Worm (Caenorhabditis elegans): ENCODE results near the gene srt-31.

Gene srt-31

ce11 chrV:477664-478212 lies 5.0 kb downstream of the srt-31 start, which contains the start of gene nhr-55:
TSS of gene nhr-55 (plus strand) at chrV:478162.
- TF ChIP-seq nhr-2 (tag; optimal IDR thresholded peaks at IDR 0.05), result no peak
- no peak for TF ChIP-seq nhr-28 (tag; optimal IDR thresholded peaks at IDR 0.05)
- TF ChIP-seq ceh-83 (GFP tag; optimal IDR thresholded peaks at IDR 0.05), result no peak
- TF ChIP-seq nhr-12 (tag; optimal IDR thresholded peaks at IDR 0.05), result no peak
- no peak for TF ChIP-seq lsy-2 (tag; optimal IDR thresholded peaks at IDR 0.05)
- TF ChIP-seq mls-2 (tag; optimal IDR thresholded peaks at IDR 0.05), result no peak
- no peak for TF ChIP-seq unc-62 (GFP tag; optimal IDR thresholded peaks at IDR 0.05)
- TF ChIP-seq cnd-1 (tag; optimal IDR thresholded peaks at IDR 0.05), result no peak
- no peak for TF ChIP-seq nhr-237 (tag; optimal IDR thresholded peaks at IDR 0.05)

- TF ChIP-seq unc-120 (tag; optimal IDR thresholded peaks at IDR 0.05; ENCODE audit: poor library complexity, severe bottlenecking) (no peak), M03D4.4 (tag; optimal IDR thresholded peaks at IDR 0.05) (no peak), ceh-83 (GFP tag; optimal IDR thresholded peaks at IDR 0.05) (no peak), nhr-76 (tag; optimal IDR thresholded peaks at IDR 0.05) (no peak), sem-2 (GFP tag; optimal IDR thresholded peaks at IDR 0.05) (no peak), unc-62 (GFP tag; optimal IDR thresholded peaks at IDR 0.05) (no peak), lsy-2 (tag; optimal IDR thresholded peaks at IDR 0.05) (no peak), ztf-11 (tag; optimal IDR thresholded peaks at IDR 0.05) (no peak), mls-2 (tag; optimal IDR thresholded peaks at IDR 0.05) (no peak), blmp-1 (tag; optimal IDR thresholded peaks at IDR 0.05) (no peak), elt-1 (tag; optimal IDR thresholded peaks at IDR 0.05; ENCODE audit: borderline replicate concordance, insufficient read depth) (no peak), nhr-237 (tag; optimal IDR thresholded peaks at IDR 0.05) (no peak), nhr-12 (tag; optimal IDR thresholded peaks at IDR 0.05) (no peak), elt-3 (tag; optimal IDR thresholded peaks at IDR 0.05) (no peak), snpc-4 (tag; optimal IDR thresholded peaks at IDR 0.05) (no peak), ceh-43 (GFP tag; optimal IDR thresholded peaks at IDR 0.05) (no peak)
Observed at ce11 chrV:479046-479445, 6.4 kb downstream of the srt-31 start.

- no peak for TF ChIP-seq elt-1 (tag; optimal IDR thresholded peaks at IDR 0.05; ENCODE audit: borderline replicate concordance, insufficient read depth)
- TF ChIP-seq snpc-4 (tag; optimal IDR thresholded peaks at IDR 0.05), result no peak
- no peak for TF ChIP-seq nhr-76 (tag; optimal IDR thresholded peaks at IDR 0.05)
- TF ChIP-seq unc-62 (GFP tag; optimal IDR thresholded peaks at IDR 0.05), result no peak
- TF ChIP-seq ztf-11 (tag; optimal IDR thresholded peaks at IDR 0.05), result no peak
- TF ChIP-seq nhr-12 (tag; optimal IDR thresholded peaks at IDR 0.05), result no peak
- TF ChIP-seq ces-1 (GFP tag; optimal IDR thresholded peaks at IDR 0.05), result no peak
- TF ChIP-seq ham-2 (GFP tag; optimal IDR thresholded peaks at IDR 0.05), result no peak
- TF ChIP-seq lsy-2 (tag; optimal IDR thresholded peaks at IDR 0.05), result no peak
Observed at ce11 chrV:482860-483259, 10.2 kb downstream of the srt-31 start.

ce11 chrV:483289-483795 lies 10.7 kb downstream of the srt-31 start, which contains the start of gene nhr-130:
TSS of gene nhr-130 (minus strand) at chrV:483339.
- TF ChIP-seq sptf-1 (tag; optimal IDR thresholded peaks at IDR 0.05), result no peak
- TF ChIP-seq nhr-2 (tag; optimal IDR thresholded peaks at IDR 0.05), result no peak
- TF ChIP-seq hlh-1 (tag; optimal IDR thresholded peaks at IDR 0.05), result no peak
- TF ChIP-seq nhr-76 (tag; optimal IDR thresholded peaks at IDR 0.05), result no peak

- no peak for TF ChIP-seq nhr-76 (tag; optimal IDR thresholded peaks at IDR 0.05)
- peak; percentile 6 for TF ChIP-seq pha-4 (tag; optimal IDR thresholded peaks at IDR 0.05)
- no peak for TF ChIP-seq flh-1 (GFP tag; optimal IDR thresholded peaks at IDR 0.05)
- TF ChIP-seq ceh-83 (GFP tag; optimal IDR thresholded peaks at IDR 0.05), result no peak
Observed at ce11 chrV:484285-484890, 11.7 kb downstream of the srt-31 start, which contains the start of gene nhr-212. TSS of gene nhr-212 (plus strand) at chrV:484857.

- TF ChIP-seq ces-1 (GFP tag; optimal IDR thresholded peaks at IDR 0.05), result no peak
- no peak for TF ChIP-seq blmp-1 (tag; optimal IDR thresholded peaks at IDR 0.05)
- TF ChIP-seq nhr-76 (tag; optimal IDR thresholded peaks at IDR 0.05), result no peak
Observed at ce11 chrV:486684-487083, 14.0 kb downstream of the srt-31 start, which contains the start of gene nhr-211. TSS of gene nhr-211 (plus strand) at chrV:486984.

- TF ChIP-seq lsy-2 (tag; optimal IDR thresholded peaks at IDR 0.05) (no peak), sptf-1 (tag; optimal IDR thresholded peaks at IDR 0.05) (no peak), unc-39 (tag; optimal IDR thresholded peaks at IDR 0.05) (no peak), ztf-11 (tag; optimal IDR thresholded peaks at IDR 0.05) (no peak), nhr-237 (tag; optimal IDR thresholded peaks at IDR 0.05) (no peak), nhr-76 (tag; optimal IDR thresholded peaks at IDR 0.05) (no peak), mab-5 (tag; optimal IDR thresholded peaks at IDR 0.05) (no peak), nhr-2 (tag; optimal IDR thresholded peaks at IDR 0.05) (no peak), ceh-83 (GFP tag; optimal IDR thresholded peaks at IDR 0.05) (no peak)
Observed at ce11 chrV:487980-488379, 15.3 kb downstream of the srt-31 start.

All from whole organism, mixed stage, embryonic.